Fruit fly (Drosophila melanogaster) whole organism, embryonic: Measurements from ENCODE around the gene frtz.
A peak's percentile ranks its signal among the peaks of the same experiment; 100 is the strongest.

Experiments used
- CG10209 ChIP-seq: fragments of 200-800 bp; sonication (Bioruptor generic); optimal IDR thresholded peaks from 3 replicates; lab custom pipeline; 2017; ENCODE audit warnings: missing biosample characterization, mild to moderate bottlenecking, missing genetic modification characterization, missing genetic modification reagents
- CG12659 ChIP-seq: fragments of 200-800 bp; sonication (Bioruptor generic); optimal IDR thresholded peaks from 3 replicates; lab custom pipeline; 2017; ENCODE audit warnings: mild to moderate bottlenecking, missing biosample characterization, missing genetic modification reagents, missing genetic modification characterization
- CG14014 ChIP-seq: fragments of 200-800 bp; sonication (Bioruptor generic); IDR thresholded peaks from 2 replicates; pipeline ENCODE4 v1.3.6; 2022; ENCODE audit warnings: missing biosample characterization, missing genetic modification characterization
- CG15514 ChIP-seq: fragments of 200-800 bp; sonication (Bioruptor generic); optimal IDR thresholded peaks from 3 replicates; lab custom pipeline; 2017; ENCODE audit warnings: missing biosample characterization, missing genetic modification characterization, mild to moderate bottlenecking, moderate library complexity, missing genetic modification reagents
- CG17359 ChIP-seq: fragments of 200-800 bp; sonication (Bioruptor generic); optimal IDR thresholded peaks from 3 replicates; lab custom pipeline; 2018; ENCODE audit warnings: missing biosample characterization, mild to moderate bottlenecking, missing genetic modification characterization, moderate library complexity
- CG2116 ChIP-seq: fragments of 200-800 bp; sonication (Bioruptor generic); optimal IDR thresholded peaks from 3 replicates; lab custom pipeline; 2018; ENCODE audit warnings: missing biosample characterization, mild to moderate bottlenecking, missing genetic modification characterization
- CG30403 ChIP-seq: fragments of 200-800 bp; sonication (Bioruptor generic); optimal IDR thresholded peaks from 3 replicates; lab custom pipeline; 2016; ENCODE audit warnings: missing biosample characterization, missing genetic modification characterization
- CG33213 ChIP-seq: fragments of 200-800 bp; sonication (Bioruptor generic); optimal IDR thresholded peaks from 3 replicates; lab custom pipeline; 2016; ENCODE audit warnings: missing biosample characterization, missing genetic modification characterization
- CG5180 ChIP-seq: fragments of 200-800 bp; sonication (Bioruptor generic); optimal IDR thresholded peaks from 3 replicates; lab custom pipeline; 2017; ENCODE audit warnings: missing biosample characterization, missing genetic modification characterization, mild to moderate bottlenecking, moderate library complexity, missing genetic modification reagents
- CG7745 ChIP-seq: fragments of 200-800 bp; sonication (Bioruptor generic); optimal IDR thresholded peaks from 2 replicates; lab custom pipeline; 2018; ENCODE audit warnings: missing biosample characterization, mild to moderate bottlenecking, missing genetic modification characterization, moderate library complexity
- CG7928 ChIP-seq: fragments of 200-800 bp; sonication (Bioruptor generic); optimal IDR thresholded peaks from 2 replicates; lab custom pipeline; 2017; ENCODE audit warnings: missing biosample characterization, mild to moderate bottlenecking, missing genetic modification characterization
- CG8290 ChIP-seq, 3 experiments: fragments of 200-800 bp; sonication (Bioruptor generic); optimal IDR thresholded peaks; 2 replicates each; lab custom pipeline; 2016 to 2019; ENCODE audit warnings: missing biosample characterization in 3 of 3, missing genetic modification characterization in 3 of 3, mild to moderate bottlenecking in 2 of 3, moderate library complexity in 1 of 3
- CG8388 ChIP-seq: fragments of 200-800 bp; sonication (Bioruptor generic); optimal IDR thresholded peaks from 2 replicates; lab custom pipeline; 2019; ENCODE audit warnings: missing biosample characterization, mild to moderate bottlenecking, missing genetic modification characterization, moderate library complexity
- CG9215 ChIP-seq: fragments of 200-800 bp; sonication (Bioruptor generic); IDR thresholded peaks from 2 replicates; pipeline ENCODE4 v1.3.6; 2022; ENCODE audit warnings: missing biosample characterization, missing genetic modification characterization
- D ChIP-seq, 2 experiments: fragments of 200-800 bp in 1 of 2; fragments of >200 bp in 1 of 2; sonication (Bioruptor generic) in 1 of 2; optimal IDR thresholded peaks; 2 replicates in 1 of 2; 3 replicates in 1 of 2; lab custom pipeline; 2017; ENCODE audit warnings: mild to moderate bottlenecking in 1 of 2, missing biosample characterization in 1 of 2, missing genetic modification characterization in 1 of 2, missing genetic modification reagents in 1 of 2
- Deaf1 ChIP-seq: fragments of 200-800 bp; optimal IDR thresholded peaks from 3 replicates; lab custom pipeline; 2019; ENCODE audit warnings: missing biosample characterization, mild to moderate bottlenecking, missing genetic modification characterization, moderate library complexity
- Doc3 ChIP-seq: fragments of 200-800 bp; sonication (Bioruptor generic); IDR thresholded peaks from 3 replicates; pipeline ENCODE4 v1.3.6; 2022; ENCODE audit warnings: missing biosample characterization, missing genetic modification characterization; ENCODE audit not compliant: partially characterized antibody
- E2f1 ChIP-seq: fragments of 200-800 bp; sonication (Bioruptor generic); IDR thresholded peaks from 2 replicates; pipeline ENCODE4 v1.3.6; 2022; ENCODE audit warnings: missing biosample characterization, missing genetic modification characterization
- Eip74EF ChIP-seq, 2 experiments: fragments of 200-800 bp in 1 of 2; fragments of >200 bp in 1 of 2; sonication (Bioruptor generic) in 1 of 2; optimal IDR thresholded peaks; 2 replicates each; lab custom pipeline; 2017 to 2019; ENCODE audit warnings: missing biosample characterization in 2 of 2, missing genetic modification characterization in 2 of 2, mild to moderate bottlenecking in 1 of 2, moderate library complexity in 1 of 2
- Ets97D ChIP-seq: fragments of 200-800 bp; sonication (Bioruptor generic); optimal IDR thresholded peaks from 3 replicates; lab custom pipeline; 2016; ENCODE audit warnings: missing biosample characterization, missing genetic modification characterization
- Gug ChIP-seq: fragments of 200-800 bp; sonication (Bioruptor generic); IDR thresholded peaks from 4 replicates; pipeline ENCODE4 v1.3.6; 2022; ENCODE audit warnings: missing biosample characterization, missing genetic modification characterization
- HLH54F ChIP-seq: fragments of 200-800 bp; sonication (Bioruptor generic); optimal IDR thresholded peaks from 3 replicates; lab custom pipeline; 2016; ENCODE audit warnings: missing biosample characterization, missing genetic modification characterization
- Hr78 ChIP-seq, 2 experiments: fragments of 200-800 bp in 1 of 2; fragments of >200 bp in 1 of 2; sonication (Bioruptor generic) in 1 of 2; optimal IDR thresholded peaks; 2 replicates each; lab custom pipeline; 2017 to 2019; ENCODE audit warnings: missing biosample characterization in 2 of 2, missing genetic modification characterization in 2 of 2, mild to moderate bottlenecking in 1 of 2, moderate library complexity in 1 of 2
- MESR4 ChIP-seq: fragments of 200-800 bp; sonication (Bioruptor generic); optimal IDR thresholded peaks from 2 replicates; lab custom pipeline; 2018; ENCODE audit warnings: missing biosample characterization, mild to moderate bottlenecking, missing genetic modification characterization, moderate library complexity
- Poxn ChIP-seq: fragments of 200-800 bp; sonication (Bioruptor generic); IDR thresholded peaks from 2 replicates; pipeline ENCODE4 v1.3.6; 2022; ENCODE audit warnings: missing biosample characterization, missing genetic modification characterization
- Rx ChIP-seq: fragments of 200-800 bp; sonication (Bioruptor generic); IDR thresholded peaks from 2 replicates; pipeline ENCODE4 v1.3.6; 2022; ENCODE audit warnings: missing biosample characterization, missing genetic modification characterization
- Side ChIP-seq: fragments of 200-800 bp; sonication (Bioruptor generic); optimal IDR thresholded peaks from 2 replicates; lab custom pipeline; 2016; ENCODE audit warnings: missing biosample characterization, missing genetic modification characterization
- Sry-β ChIP-seq: fragments of 200-800 bp; sonication (Bioruptor generic); optimal IDR thresholded peaks from 2 replicates; lab custom pipeline; 2018; ENCODE audit warnings: missing biosample characterization, mild to moderate bottlenecking, missing genetic modification characterization, moderate library complexity
- aop ChIP-seq: fragments of 200-800 bp; sonication (Bioruptor generic); IDR thresholded peaks from 2 replicates; pipeline ENCODE4 v1.3.6; 2022; ENCODE audit warnings: missing biosample characterization, missing genetic modification characterization
- ara ChIP-seq: fragments of 200-800 bp; sonication (Bioruptor generic); IDR thresholded peaks from 2 replicates; pipeline ENCODE4 v1.3.6; 2022; ENCODE audit warnings: missing biosample characterization, missing genetic modification characterization
- bbx ChIP-seq: fragments of 200-800 bp; sonication (Bioruptor generic); IDR thresholded peaks from 2 replicates; pipeline ENCODE4 v1.3.6; 2022; ENCODE audit warnings: missing biosample characterization, missing genetic modification characterization; ENCODE audit not compliant: partially characterized antibody
- bcd ChIP-seq: fragments of 200-800 bp; sonication (Bioruptor generic); optimal IDR thresholded peaks from 2 replicates; lab custom pipeline; 2017; ENCODE audit warnings: missing biosample characterization, mild to moderate bottlenecking, missing genetic modification characterization
- danr ChIP-seq: fragments of 200-800 bp; sonication (Bioruptor generic); IDR thresholded peaks from 2 replicates; pipeline ENCODE4 v1.3.6; 2022; ENCODE audit warnings: missing biosample characterization, missing genetic modification characterization
- ftz-f1 ChIP-seq: fragments of 200-800 bp; sonication (Bioruptor generic); optimal IDR thresholded peaks from 2 replicates; lab custom pipeline; 2016; ENCODE audit warnings: missing biosample characterization, missing genetic modification characterization
- ham ChIP-seq: fragments of 200-800 bp; sonication (Bioruptor generic); IDR thresholded peaks from 2 replicates; pipeline ENCODE4 v1.3.6; 2022; ENCODE audit warnings: missing biosample characterization, missing genetic modification characterization
- hbn ChIP-seq: fragments of 200-800 bp; sonication (Bioruptor generic); IDR thresholded peaks from 2 replicates; pipeline ENCODE4 v1.3.6; 2022; ENCODE audit warnings: missing biosample characterization, missing genetic modification characterization; ENCODE audit not compliant: partially characterized antibody
- mld ChIP-seq: fragments of 200-800 bp; sonication (Bioruptor generic); IDR thresholded peaks from 3 replicates; pipeline ENCODE4 v1.3.6; 2022; ENCODE audit warnings: missing biosample characterization, missing genetic modification characterization; ENCODE audit not compliant: partially characterized antibody
- pan ChIP-seq, 4 experiments: fragments of >200 bp in 3 of 4; fragments of 200-800 bp in 1 of 4; sonication (Bioruptor generic) in 1 of 4; optimal IDR thresholded peaks in 3 of 4; IDR thresholded peaks in 1 of 4; 2 replicates each; pipeline versions ENCODE4 v1.3.6 to Lab custom; 2017 to 2022; ENCODE audit warnings: missing biosample characterization in 2 of 4, missing genetic modification characterization in 2 of 4, mixed read lengths in 1 of 4
- pb ChIP-seq: fragments of 200-800 bp; sonication (Bioruptor generic); optimal IDR thresholded peaks from 3 replicates; lab custom pipeline; 2016; ENCODE audit warnings: missing biosample characterization, missing genetic modification characterization
- pho ChIP-seq: fragments of 200-800 bp; sonication (Bioruptor generic); optimal IDR thresholded peaks from 2 replicates; lab custom pipeline; 2016; ENCODE audit warnings: missing biosample characterization, missing genetic modification characterization
- pita ChIP-seq: fragments of 200-800 bp; sonication (Bioruptor generic); optimal IDR thresholded peaks from 2 replicates; lab custom pipeline; 2017; ENCODE audit warnings: missing biosample characterization, mild to moderate bottlenecking, missing genetic modification characterization
- psq ChIP-seq: fragments of 200-800 bp; sonication (Bioruptor generic); optimal IDR thresholded peaks from 2 replicates; lab custom pipeline; 2017; ENCODE audit warnings: missing biosample characterization, missing genetic modification characterization
- rib ChIP-seq: fragments of 200-800 bp; sonication (Bioruptor generic); IDR thresholded peaks from 2 replicates; pipeline ENCODE4 v1.3.6; 2022; ENCODE audit warnings: missing biosample characterization, missing genetic modification characterization
- schlank ChIP-seq: fragments of 200-800 bp; sonication (Bioruptor generic); optimal IDR thresholded peaks from 2 replicates; lab custom pipeline; 2018; ENCODE audit warnings: missing biosample characterization, mild to moderate bottlenecking, missing genetic modification characterization
- sob ChIP-seq: fragments of 200-800 bp; sonication (Bioruptor generic); IDR thresholded peaks from 2 replicates; pipeline ENCODE4 v1.3.6; 2022; ENCODE audit warnings: missing biosample characterization, missing genetic modification characterization
- wdn ChIP-seq: fragments of 200-800 bp; sonication (Bioruptor generic); IDR thresholded peaks from 2 replicates; pipeline ENCODE4 v1.3.6; 2022; ENCODE audit warnings: missing biosample characterization, missing genetic modification characterization
- wor ChIP-seq: fragments of 200-800 bp; sonication (Bioruptor generic); IDR thresholded peaks from 2 replicates; pipeline ENCODE4 v1.3.6; 2022; ENCODE audit warnings: missing biosample characterization, missing genetic modification characterization

frtz gene

DNA sequence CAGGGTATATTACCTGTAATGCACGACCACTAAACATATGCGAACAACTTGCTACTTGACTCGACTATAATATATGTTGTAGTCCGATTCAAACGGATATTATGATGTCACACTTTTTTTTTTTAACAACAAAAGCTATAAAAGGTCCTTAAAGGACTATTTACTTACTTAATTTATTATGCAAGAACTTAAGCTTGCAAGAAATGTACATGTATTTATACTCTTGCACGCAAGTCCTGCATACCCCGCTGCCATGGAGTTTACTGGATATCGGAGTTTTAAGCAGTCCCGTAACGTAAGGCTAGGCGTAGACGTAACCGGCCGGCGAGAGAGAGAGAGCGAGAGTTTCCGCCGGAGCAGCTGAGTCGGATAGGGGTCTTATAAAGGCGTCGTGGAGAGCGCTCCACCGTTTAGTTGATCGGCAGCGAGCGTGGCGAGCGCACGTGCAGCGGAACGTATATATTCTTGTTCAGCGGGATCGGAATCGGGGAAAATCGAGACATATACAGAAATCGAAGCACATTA, 21.5 kb upstream of the frtz start (continued):
- peak; percentile 81 for TF ChIP-seq pb
- no peak for TF ChIP-seq CG7745 (tag; lab: Kevin White, UChicago)
- no peak for TF ChIP-seq rib
- TF ChIP-seq Side (GFP tag; lab: Kevin White, UChicago), result peak; percentile 88
- peak; percentile 6 for TF ChIP-seq MESR4 (GFP tag; lab: Kevin White, UChicago)
- TF ChIP-seq sob, result peak; percentile 85
- TF ChIP-seq CG5180 (GFP tag; lab: Kevin White, UChicago), result peak; percentile 64
- peak; percentile 93 for TF ChIP-seq CG17359
- peak; percentile 64 for TF ChIP-seq Deaf1 (tag; lab: Kevin White, UChicago)
- peak; percentile 92 for TF ChIP-seq wor (GFP tag; lab: Robert Waterston, UW)
- TF ChIP-seq E2f1 (GFP tag; lab: Robert Waterston, UW), result peak; percentile 83
- TF ChIP-seq bcd (GFP tag; lab: Kevin White, UChicago), result peak; percentile 87
- no peak for TF ChIP-seq hbn (GFP tag; lab: Robert Waterston, UW)
- peak; percentile 48 for TF ChIP-seq CG7928 (GFP tag; lab: Kevin White, UChicago)
- TF ChIP-seq CG10209, result peak; percentile 89
- peak; percentile 86 for TF ChIP-seq pho
- 0 out of 2 replicates have a peak, but pooled peaks have one; percentile 51 for TF ChIP-seq ham (GFP tag; lab: Robert Waterston, UW)
- TF ChIP-seq wdn (GFP tag; lab: Robert Waterston, UW), result peak; percentile 72
- TF ChIP-seq psq (GFP tag; lab: Kevin White, UChicago), result peak; percentile 73
- peak in 1 of 2 experiments; percentile 84 for TF ChIP-seq Eip74EF (GFP tag; optimal IDR thresholded peaks at IDR 0.05; lab: Kevin White, UChicago)
- TF ChIP-seq Hr78 (GFP tag; optimal IDR thresholded peaks at IDR 0.05; lab: Kevin White, UChicago), result peak in 1 of 2 experiments; percentile 81
- peak; percentile 70 for TF ChIP-seq danr
- peak; percentile 62 for TF ChIP-seq bbx (GFP tag; lab: Robert Waterston, UW)
- TF ChIP-seq CG8290 (GFP tag; optimal IDR thresholded peaks at IDR 0.05; lab: Kevin White, UChicago), result peak; percentile 60
- TF ChIP-seq CG8290 (tag; optimal IDR thresholded peaks at IDR 0.05; lab: Kevin White, UChicago), result peak in 1 of 2 experiments; percentile 44
- TF ChIP-seq Gug, result peak; percentile 89
- TF ChIP-seq mld (GFP tag; lab: Robert Waterston, UW), result no peak
- TF ChIP-seq CG2116, result peak; percentile 59
- peak; percentile 95 for TF ChIP-seq CG30403 (GFP tag; lab: Kevin White, UChicago)
- TF ChIP-seq Ets97D, result peak; percentile 59
- TF ChIP-seq HLH54F (GFP tag; lab: Kevin White, UChicago), result peak; percentile 89
- TF ChIP-seq pita, result no peak
- TF ChIP-seq CG9215 (GFP tag; lab: Robert Waterston, UW), result peak; percentile 87
- no peak for TF ChIP-seq D (optimal IDR thresholded peaks at IDR 0.05; lab: Kevin White, UChicago)
- TF ChIP-seq D (GFP tag; optimal IDR thresholded peaks at IDR 0.05; lab: Kevin White, UChicago), result peak; percentile 88
- peak in 1 of 2 experiments; percentile 48 for TF ChIP-seq pan (optimal IDR thresholded peaks at IDR 0.05; lab: Kevin White, UChicago)
- TF ChIP-seq pan (GFP tag; optimal IDR thresholded peaks at IDR 0.05 in 1 of 2, IDR thresholded peaks at IDR 0.05 in 1 of 2), result peak in 1 of 2 experiments; percentile 90
- TF ChIP-seq CG15514, result peak; percentile 48
- TF ChIP-seq Rx (GFP tag; lab: Robert Waterston, UW), result peak; percentile 70
- peak; percentile 54 for TF ChIP-seq schlank (tag; lab: Kevin White, UChicago)
- TF ChIP-seq ftz-f1 (GFP tag; lab: Kevin White, UChicago), result peak; percentile 70
- TF ChIP-seq CG12659 (GFP tag; lab: Kevin White, UChicago), result peak; percentile 84
- TF ChIP-seq CG14014 (GFP tag; lab: Robert Waterston, UW), result peak; percentile 74
- no peak for TF ChIP-seq Doc3 (GFP tag; lab: Robert Waterston, UW)
- peak; percentile 85 for TF ChIP-seq CG8388 (GFP tag; lab: Kevin White, UChicago)
- TF ChIP-seq Sry-β (GFP tag; lab: Kevin White, UChicago), result no peak
- peak; percentile 87 for TF ChIP-seq ara (GFP tag; lab: Robert Waterston, UW)
- TF ChIP-seq Poxn (GFP tag; lab: Robert Waterston, UW), result peak; percentile 66
- TF ChIP-seq CG33213 (GFP tag; lab: Kevin White, UChicago), result peak; percentile 66
- TF ChIP-seq aop, result no peak
